Fruit fly (Drosophila melanogaster): Measurements from ENCODE around the gene CG3038.

The CG3038 gene

dm6 chrX:254690-255089, 9.0 kb upstream of the CG3038 start, which contains the start of gene CG42376:
TSS of gene CG42376 (plus strand) at chrX:254876.
- TF ChIP-seq CG8159 (tag; optimal IDR thresholded peaks at IDR 0.05) (no peak), CG14655 (GFP tag; optimal IDR thresholded peaks at IDR 0.05) (no peak), Snoo (tag; optimal IDR thresholded peaks at IDR 0.05) (no peak), CG32121 (GFP tag; IDR thresholded peaks at IDR 0.05) (no peak), EcR (GFP tag; optimal IDR thresholded peaks at IDR 0.05) (no peak), D1 (tag; optimal IDR thresholded peaks at IDR 0.05) (no peak), CG17806 (tag; optimal IDR thresholded peaks at IDR 0.05) (no peak), CG12605 (GFP tag; IDR thresholded peaks at IDR 0.05) (no peak), Pif1A (GFP tag; optimal IDR thresholded peaks at IDR 0.05) (no peak), CG10348 (GFP tag; IDR thresholded peaks at IDR 0.05) (no peak), CG15710 (tag; optimal IDR thresholded peaks at IDR 0.05) (no peak), rn (GFP tag; IDR thresholded peaks at IDR 0.05) (no peak), gl (tag; optimal IDR thresholded peaks at IDR 0.05) (no peak), CG4496 (GFP tag; IDR thresholded peaks at IDR 0.05) (no peak), CG9948 (tag; optimal IDR thresholded peaks at IDR 0.05) (no peak), fd96Ca (GFP tag; IDR thresholded peaks at IDR 0.05) (no peak), Ets98B (GFP tag; IDR thresholded peaks at IDR 0.05) (no peak), CG34367 (tag; optimal IDR thresholded peaks at IDR 0.05) (no peak), CG8301 (tag; optimal IDR thresholded peaks at IDR 0.05) (no peak)

- TF ChIP-seq CG10348 (GFP tag; IDR thresholded peaks at IDR 0.05) (no peak), CG34367 (tag; optimal IDR thresholded peaks at IDR 0.05) (no peak), gl (tag; optimal IDR thresholded peaks at IDR 0.05) (no peak), Snoo (tag; optimal IDR thresholded peaks at IDR 0.05) (no peak), CG14655 (GFP tag; optimal IDR thresholded peaks at IDR 0.05) (no peak), CG13204 (GFP tag; optimal IDR thresholded peaks at IDR 0.05) (no peak), EcR (GFP tag; optimal IDR thresholded peaks at IDR 0.05) (no peak), Ets98B (GFP tag; IDR thresholded peaks at IDR 0.05) (no peak)
These were observed 1.7 kb upstream of the CG3038 start for dm6 chrX:247329-247728.
